Worm (Caenorhabditis elegans): ENCODE measurements around the gene irld-9.

- TF ChIP-seq nhr-77 (tag; optimal IDR thresholded peaks at IDR 0.05): no peak
- TF ChIP-seq ceh-16 (tag; optimal IDR thresholded peaks at IDR 0.05): no peak
- no peak for TF ChIP-seq unc-62 (GFP tag; optimal IDR thresholded peaks at IDR 0.05)
- TF ChIP-seq pha-4 (tag; optimal IDR thresholded peaks at IDR 0.05): no peak
- no peak for TF ChIP-seq fkh-10 (GFP tag; optimal IDR thresholded peaks at IDR 0.05)
- TF ChIP-seq ceh-28 (tag; optimal IDR thresholded peaks at IDR 0.05): no peak
- no peak for TF ChIP-seq ceh-82 (tag; optimal IDR thresholded peaks at IDR 0.05)
Measured at ce11 chrII:1719153-1719552, 19.6 kb downstream of the irld-9 start, which contains the start of gene fbxb-48.
